Worm (Caenorhabditis elegans): ENCODE measurements around the gene F08D12.4.

F08D12.4 gene

ce11 chrII:2736156-2736728 is 41.7 kb upstream of the F08D12.4 start, which contains the start of gene T05A8.8:
Gene T05A8.8, plus strand, starts transcription at chrII:2736678.
- TF ChIP-seq unc-62 (GFP tag; optimal IDR thresholded peaks at IDR 0.05) (no peak), blmp-1 (tag; optimal IDR thresholded peaks at IDR 0.05) (no peak), tbx-8 (GFP tag; optimal IDR thresholded peaks at IDR 0.05) (no peak), hlh-1 (tag; optimal IDR thresholded peaks at IDR 0.05) (no peak), lin-13 (tag; optimal IDR thresholded peaks at IDR 0.05) (no peak), sem-2 (GFP tag; optimal IDR thresholded peaks at IDR 0.05) (no peak), pha-4 (tag; optimal IDR thresholded peaks at IDR 0.05) (no peak), nhr-28 (tag; optimal IDR thresholded peaks at IDR 0.05) (no peak), nhr-12 (tag; optimal IDR thresholded peaks at IDR 0.05) (no peak), mab-5 (tag; optimal IDR thresholded peaks at IDR 0.05) (no peak), elt-1 (tag; optimal IDR thresholded peaks at IDR 0.05; ENCODE audit: borderline replicate concordance, insufficient read depth) (no peak), nhr-2 (tag; optimal IDR thresholded peaks at IDR 0.05) (no peak), unc-120 (tag; optimal IDR thresholded peaks at IDR 0.05; ENCODE audit: poor library complexity, severe bottlenecking) (no peak), ceh-39 (tag; optimal IDR thresholded peaks at IDR 0.05) (no peak), flh-1 (GFP tag; optimal IDR thresholded peaks at IDR 0.05) (no peak), mep-1 (tag; optimal IDR thresholded peaks at IDR 0.05) (no peak), ces-1 (GFP tag; optimal IDR thresholded peaks at IDR 0.05) (no peak)

ce11 chrII:2736938-2737337 is 41.0 kb upstream of the F08D12.4 start:
- no peak for TF ChIP-seq elt-3 (tag; optimal IDR thresholded peaks at IDR 0.05)
- TF ChIP-seq hlh-1 (tag; optimal IDR thresholded peaks at IDR 0.05) = no peak
- TF ChIP-seq zip-8 (tag; optimal IDR thresholded peaks at IDR 0.05) = no peak
- no peak for TF ChIP-seq ceh-39 (tag; optimal IDR thresholded peaks at IDR 0.05)
- no peak for TF ChIP-seq bed-3 (GFP tag; optimal IDR thresholded peaks at IDR 0.05)

DNA sequence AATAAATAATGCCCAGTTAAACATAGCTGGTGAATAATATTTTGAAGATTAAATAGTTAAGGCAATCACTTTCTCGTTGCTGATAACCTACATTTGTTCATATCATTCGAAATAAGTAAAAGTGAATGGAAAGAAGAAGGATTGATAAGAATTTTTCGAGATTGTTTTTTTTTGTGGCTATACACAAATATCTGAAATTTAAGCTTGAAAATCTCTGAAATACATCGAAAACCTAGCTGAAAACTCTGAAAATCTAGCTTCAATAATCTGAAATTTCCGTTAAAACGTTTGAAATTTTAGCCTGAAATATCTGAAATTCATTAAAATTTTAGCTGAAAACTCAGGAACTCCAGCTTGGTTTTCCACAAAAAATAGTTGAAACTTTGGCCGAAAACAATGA is 38.3 kb upstream of the F08D12.4 start, which contains the start of gene T05A8.6:
Gene T05A8.6 (minus strand): TSS at position 101 of the 400 bp plus-strand sequence.
- TF ChIP-seq unc-120 (tag; optimal IDR thresholded peaks at IDR 0.05; ENCODE audit: poor library complexity, severe bottlenecking) (no peak), unc-39 (tag; optimal IDR thresholded peaks at IDR 0.05) (no peak), sptf-1 (tag; optimal IDR thresholded peaks at IDR 0.05) (no peak), ceh-83 (GFP tag; optimal IDR thresholded peaks at IDR 0.05) (no peak), flh-1 (GFP tag; optimal IDR thresholded peaks at IDR 0.05) (no peak), tbx-8 (GFP tag; optimal IDR thresholded peaks at IDR 0.05) (no peak), elt-3 (tag; optimal IDR thresholded peaks at IDR 0.05) (no peak), ceh-43 (GFP tag; optimal IDR thresholded peaks at IDR 0.05) (no peak), snpc-4 (tag; optimal IDR thresholded peaks at IDR 0.05) (no peak), blmp-1 (tag; optimal IDR thresholded peaks at IDR 0.05) (no peak), nhr-76 (tag; optimal IDR thresholded peaks at IDR 0.05) (no peak), nhr-12 (tag; optimal IDR thresholded peaks at IDR 0.05) (no peak), M03D4.4 (tag; optimal IDR thresholded peaks at IDR 0.05) (no peak), ceh-39 (tag; optimal IDR thresholded peaks at IDR 0.05) (no peak), unc-62 (GFP tag; optimal IDR thresholded peaks at IDR 0.05) (no peak), drap-1 (GFP tag; optimal IDR thresholded peaks at IDR 0.05) (no peak)

- TF ChIP-seq unc-39 (tag; optimal IDR thresholded peaks at IDR 0.05) (no peak), ham-2 (GFP tag; optimal IDR thresholded peaks at IDR 0.05) (no peak), sptf-1 (tag; optimal IDR thresholded peaks at IDR 0.05) (no peak), unc-62 (GFP tag; optimal IDR thresholded peaks at IDR 0.05) (no peak), elt-3 (tag; optimal IDR thresholded peaks at IDR 0.05) (no peak), unc-120 (tag; optimal IDR thresholded peaks at IDR 0.05; ENCODE audit: poor library complexity, severe bottlenecking) (no peak), elt-1 (tag; optimal IDR thresholded peaks at IDR 0.05; ENCODE audit: borderline replicate concordance, insufficient read depth) (no peak), bed-3 (GFP tag; optimal IDR thresholded peaks at IDR 0.05) (no peak), lin-32 (GFP tag; optimal IDR thresholded peaks at IDR 0.05) (no peak), lsy-2 (tag; optimal IDR thresholded peaks at IDR 0.05) (no peak)
These were observed 36.5 kb upstream of the F08D12.4 start for ce11 chrII:2741405-2741804.

DNA sequence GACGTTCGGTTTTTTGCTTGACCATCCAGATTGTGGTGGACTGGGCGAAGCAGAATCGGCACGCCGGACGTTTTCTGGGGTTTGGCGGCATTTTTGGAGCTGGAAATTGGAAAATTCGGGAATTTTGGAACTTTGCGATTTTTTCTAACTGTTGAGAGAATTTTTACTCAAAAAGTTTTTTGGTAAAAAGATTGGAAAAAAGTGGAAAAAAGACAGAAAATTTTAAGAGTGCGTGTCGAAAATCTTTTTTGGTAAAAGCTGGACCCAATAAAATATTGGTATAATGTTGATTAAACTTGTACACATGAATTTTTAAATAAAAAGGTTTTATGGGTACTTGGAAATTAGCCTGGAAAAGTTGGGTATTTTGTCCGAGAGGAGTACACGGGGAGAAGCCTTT is 35.7 kb upstream of the F08D12.4 start, which contains the start of gene T05A8.7:
Gene T05A8.7 (minus strand): TSS at position 101 of the 400 bp plus-strand sequence.
- no peak for TF ChIP-seq ceh-39 (tag; optimal IDR thresholded peaks at IDR 0.05)
- no peak for TF ChIP-seq M03D4.4 (tag; optimal IDR thresholded peaks at IDR 0.05)
- TF ChIP-seq nhr-28 (tag; optimal IDR thresholded peaks at IDR 0.05) = no peak
- TF ChIP-seq mep-1 (tag; optimal IDR thresholded peaks at IDR 0.05) = no peak
- TF ChIP-seq ceh-43 (GFP tag; optimal IDR thresholded peaks at IDR 0.05) = no peak
- no peak for TF ChIP-seq nhr-2 (tag; optimal IDR thresholded peaks at IDR 0.05)
- no peak for TF ChIP-seq unc-62 (GFP tag; optimal IDR thresholded peaks at IDR 0.05)
- TF ChIP-seq unc-120 (tag; optimal IDR thresholded peaks at IDR 0.05; ENCODE audit: poor library complexity, severe bottlenecking) = no peak
- no peak for TF ChIP-seq sem-2 (GFP tag; optimal IDR thresholded peaks at IDR 0.05)
- TF ChIP-seq sptf-1 (tag; optimal IDR thresholded peaks at IDR 0.05) = no peak
- TF ChIP-seq zip-8 (tag; optimal IDR thresholded peaks at IDR 0.05) = no peak
- no peak for TF ChIP-seq drap-1 (GFP tag; optimal IDR thresholded peaks at IDR 0.05)
- no peak for TF ChIP-seq nhr-76 (tag; optimal IDR thresholded peaks at IDR 0.05)
- no peak for TF ChIP-seq elt-1 (tag; optimal IDR thresholded peaks at IDR 0.05; ENCODE audit: borderline replicate concordance, insufficient read depth)
- TF ChIP-seq ceh-83 (GFP tag; optimal IDR thresholded peaks at IDR 0.05) = no peak
- no peak for TF ChIP-seq bed-3 (GFP tag; optimal IDR thresholded peaks at IDR 0.05)

Measured in whole organism, mixed stage, embryonic.